Worm (Caenorhabditis elegans) whole organism, late embryonic: ENCODE data around the gene C46E10.1.

ENCODE experiments used
- ceh-24 ChIP-seq: sonication (generic microtip); optimal IDR thresholded peaks from 2 replicates; lab custom pipeline; 2016; ENCODE audit warnings: mild to moderate bottlenecking, missing genetic modification characterization, missing compliant biosample characterization
- mec-3 ChIP-seq: sonication (generic microtip); optimal IDR thresholded peaks from 2 replicates; lab custom pipeline; 2016; ENCODE audit warnings: borderline replicate concordance, missing genetic modification characterization, missing compliant biosample characterization
- npax-4 ChIP-seq: sonication (generic microtip); optimal IDR thresholded peaks from 2 replicates; lab custom pipeline; 2016; ENCODE audit warnings: missing genetic modification characterization, missing compliant biosample characterization
- pqm-1 ChIP-seq: sonication (generic microtip); optimal IDR thresholded peaks from 2 replicates; lab custom pipeline; 2016; ENCODE audit warnings: missing genetic modification characterization, missing compliant biosample characterization

DNA sequence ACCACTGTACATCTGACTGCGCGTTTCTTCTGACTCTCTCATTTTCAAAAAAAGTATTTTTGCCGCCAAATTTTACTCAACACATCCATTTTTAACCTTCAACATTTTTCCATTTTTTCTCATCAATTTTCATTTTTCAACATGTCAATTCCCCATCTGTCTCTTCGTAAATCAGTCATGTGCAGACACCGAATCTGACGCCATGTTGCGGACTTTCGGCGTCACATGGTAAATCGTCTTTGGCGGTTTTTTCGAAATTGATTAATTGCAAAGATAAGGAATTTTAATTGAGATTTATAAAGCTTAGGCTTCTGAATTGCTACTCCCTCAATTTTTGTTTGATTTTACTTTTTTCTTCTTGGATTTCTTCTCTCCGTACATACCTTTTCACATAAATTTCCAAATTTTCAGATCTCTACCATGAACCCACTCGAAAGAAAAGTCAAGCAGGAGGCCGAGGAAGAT is 41.2 kb upstream of the C46E10.1 start, which contains the start of gene F19B10.1:
- TF ChIP-seq ceh-24 = no peak
- no peak for TF ChIP-seq pqm-1 (tag; lab: Kevin White, UChicago)
- TF ChIP-seq mec-3 (tag; lab: Kevin White, UChicago) = no peak
- TF ChIP-seq npax-4 (tag; lab: Kevin White, UChicago) = no peak
